Worm (Caenorhabditis elegans) whole organism, mixed stage, embryonic: ENCODE results near the gene svh-1.

ENCODE experiments used
- lin-13 ChIP-seq: fragments of 150-350 bp; optimal IDR thresholded peaks from 2 replicates; lab custom pipeline; 2014; ENCODE audit warnings: missing biosample characterization, missing genetic modification characterization
- mab-5 ChIP-seq: fragments of 150-350 bp; optimal IDR thresholded peaks from 2 replicates; lab custom pipeline; 2014; ENCODE audit warnings: missing biosample characterization, missing genetic modification characterization
- nhr-237 ChIP-seq: fragments of 150-350 bp; optimal IDR thresholded peaks from 2 replicates; lab custom pipeline; 2014; ENCODE audit warnings: missing biosample characterization, missing genetic modification characterization
- pha-4 ChIP-seq: fragments of 150-350 bp; optimal IDR thresholded peaks from 2 replicates; lab custom pipeline; 2018; ENCODE audit warnings: missing biosample characterization, missing genetic modification reagents, missing genetic modification characterization
- unc-120 ChIP-seq: sonication (generic microtip); optimal IDR thresholded peaks from 2 replicates; lab custom pipeline; 2017; ENCODE audit warnings: missing genetic modification characterization, missing compliant biosample characterization; ENCODE audit not compliant: poor library complexity, severe bottlenecking
- unc-62 ChIP-seq: fragments of 150-350 bp; optimal IDR thresholded peaks from 2 replicates; lab custom pipeline; 2014; ENCODE audit warnings: missing biosample characterization, missing genetic modification reagents, missing genetic modification characterization

DNA sequence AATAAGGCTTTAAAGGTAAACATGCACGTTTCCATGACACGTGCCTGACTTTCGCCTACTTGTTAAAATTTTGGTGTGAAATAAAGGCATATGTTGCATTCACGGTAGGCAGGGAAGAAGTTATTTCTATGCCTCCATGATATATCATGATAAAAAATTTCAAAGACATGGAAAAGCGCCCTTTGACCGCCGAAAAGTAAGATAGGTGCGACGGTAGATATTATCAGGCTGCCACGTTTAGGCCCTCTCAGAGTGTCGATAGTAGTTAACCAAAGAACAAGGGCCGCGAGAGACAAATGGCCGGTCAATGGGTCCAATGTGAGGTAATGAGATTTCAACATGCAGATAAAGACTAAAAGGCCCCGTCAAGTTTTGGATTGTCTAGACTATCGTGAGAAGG is 36.8 kb downstream of the svh-1 start:
- TF ChIP-seq unc-120 (tag; lab: Kevin White, UChicago) (no peak), mab-5 (tag; lab: Kevin White, UChicago) (no peak), lin-13 (no peak), nhr-237 (tag; lab: Kevin White, UChicago) (no peak), unc-62 (GFP tag; lab: Kevin White, UChicago) (no peak), pha-4 (tag; lab: Kevin White, UChicago) (no peak)
